Worm (Caenorhabditis elegans) whole organism, young adult: ENCODE measurements around the gene Y5F2A.4.

Source experiments
- F37B4.10 ChIP-seq: fragments of 200-800 bp; sonication (Bioruptor generic); IDR thresholded peaks from 2 replicates; pipeline ENCODE4 v1.3.6; 2022; ENCODE audit warnings: missing genetic modification characterization, missing compliant biosample characterization
- mes-4 ChIP-seq: sonication (generic microtip); optimal IDR thresholded peaks from 2 replicates; lab custom pipeline; 2016; ENCODE audit warnings: missing genotype, missing genetic modification characterization, missing compliant biosample characterization

- TF ChIP-seq mes-4 (tag; lab: Kevin White, UChicago) (no peak), F37B4.10 (no peak)
Measured at ce11 chrIV:11119972-11120562, 41.7 kb upstream of the Y5F2A.4 start.
